Worm (Caenorhabditis elegans) whole organism, late embryonic: ENCODE data around the gene ZC190.10.
"Not testable (repeated sequence)": the region's sequence is repeated elsewhere in the genome, so short reads cannot be mapped to it uniquely, and the experiment has no call there.

Source experiments
- C08G9.2 ChIP-seq: sonication (generic microtip); optimal IDR thresholded peaks from 2 replicates; lab custom pipeline; 2016; ENCODE audit warnings: mild to moderate bottlenecking, missing genetic modification characterization, moderate library complexity, missing compliant biosample characterization
- F13H6.1 ChIP-seq: sonication (generic microtip); optimal IDR thresholded peaks from 2 replicates; lab custom pipeline; 2016; ENCODE audit warnings: missing genetic modification characterization, missing compliant biosample characterization
- K09A11.1 ChIP-seq: sonication (generic microtip); optimal IDR thresholded peaks from 2 replicates; lab custom pipeline; 2017; ENCODE audit warnings: antibody characterized with exemption, mild to moderate bottlenecking, missing genetic modification characterization, missing compliant biosample characterization; ENCODE audit not compliant: insufficient read depth
- T23F11.4 ChIP-seq: fragments of 200-800 bp; sonication (Bioruptor generic); optimal IDR thresholded peaks from 2 replicates; lab custom pipeline; 2018; ENCODE audit warnings: mild to moderate bottlenecking, missing genetic modification characterization, missing compliant biosample characterization
- ceh-14 ChIP-seq: sonication (generic microtip); optimal IDR thresholded peaks from 2 replicates; lab custom pipeline; 2016; ENCODE audit warnings: missing genotype, missing genetic modification characterization, missing compliant biosample characterization
- ceh-19 ChIP-seq: fragments of 200-800 bp; sonication (Bioruptor generic); optimal IDR thresholded peaks from 2 replicates; lab custom pipeline; 2018; ENCODE audit warnings: mild to moderate bottlenecking, missing genetic modification characterization, missing compliant biosample characterization
- ceh-30 ChIP-seq: fragments of 150-350 bp; optimal IDR thresholded peaks from 2 replicates; lab custom pipeline; 2014; ENCODE audit warnings: missing biosample characterization, missing genetic modification characterization
- ceh-31 ChIP-seq: sonication (generic microtip); optimal IDR thresholded peaks from 2 replicates; lab custom pipeline; 2016; ENCODE audit warnings: missing genetic modification characterization, missing compliant biosample characterization
- ceh-34 ChIP-seq: sonication (generic microtip); optimal IDR thresholded peaks from 2 replicates; lab custom pipeline; 2016; ENCODE audit warnings: mild to moderate bottlenecking, missing genetic modification characterization, missing compliant biosample characterization
- ceh-48 ChIP-seq: sonication (generic microtip); optimal IDR thresholded peaks from 2 replicates; lab custom pipeline; 2016; ENCODE audit warnings: missing genetic modification characterization, inconsistent platforms, missing compliant biosample characterization
- che-1 ChIP-seq: sonication (generic microtip); optimal IDR thresholded peaks from 2 replicates; lab custom pipeline; 2016; ENCODE audit warnings: mild to moderate bottlenecking, missing genetic modification characterization, missing compliant biosample characterization
- dve-1 ChIP-seq: sonication (generic microtip); optimal IDR thresholded peaks from 2 replicates; lab custom pipeline; 2017; ENCODE audit warnings: antibody characterized with exemption, mild to moderate bottlenecking, missing genetic modification characterization, missing compliant biosample characterization
- elt-2 ChIP-seq: sonication (generic microtip); optimal IDR thresholded peaks from 2 replicates; lab custom pipeline; 2016; ENCODE audit warnings: missing genetic modification reagents, missing genetic modification characterization, missing compliant biosample characterization
- elt-4 ChIP-seq: sonication (generic microtip); optimal IDR thresholded peaks from 2 replicates; lab custom pipeline; 2016; ENCODE audit warnings: missing genetic modification characterization, missing compliant biosample characterization
- ets-4 ChIP-seq: sonication (generic microtip); optimal IDR thresholded peaks from 2 replicates; lab custom pipeline; 2016; ENCODE audit warnings: missing genetic modification characterization, missing compliant biosample characterization
- eyg-1 ChIP-seq: sonication (generic microtip); optimal IDR thresholded peaks from 2 replicates; lab custom pipeline; 2016; ENCODE audit warnings: missing genotype, missing genetic modification characterization, missing compliant biosample characterization
- fax-1 ChIP-seq: sonication (generic microtip); optimal IDR thresholded peaks from 2 replicates; lab custom pipeline; 2016; ENCODE audit warnings: missing genotype, missing genetic modification characterization, missing compliant biosample characterization
- fkh-6 ChIP-seq: sonication (generic microtip); optimal IDR thresholded peaks from 2 replicates; lab custom pipeline; 2016; ENCODE audit warnings: missing genetic modification characterization, missing compliant biosample characterization
- gmeb-2 ChIP-seq: sonication (generic microtip); optimal IDR thresholded peaks from 2 replicates; lab custom pipeline; 2016; ENCODE audit warnings: missing genetic modification characterization, inconsistent platforms, missing compliant biosample characterization
- hlh-15 ChIP-seq: sonication (generic microtip); optimal IDR thresholded peaks from 2 replicates; lab custom pipeline; 2016; ENCODE audit warnings: missing genetic modification characterization, missing compliant biosample characterization
- hlh-6 ChIP-seq: sonication (generic microtip); optimal IDR thresholded peaks from 2 replicates; lab custom pipeline; 2016; ENCODE audit warnings: missing genotype, missing genetic modification characterization, missing compliant biosample characterization
- lim-6 ChIP-seq: sonication (generic microtip); optimal IDR thresholded peaks from 2 replicates; lab custom pipeline; 2016; ENCODE audit warnings: missing genetic modification characterization, missing compliant biosample characterization
- lin-11 ChIP-seq: fragments of 200-800 bp; sonication (Bioruptor generic); optimal IDR thresholded peaks from 2 replicates; lab custom pipeline; 2018; ENCODE audit warnings: mild to moderate bottlenecking, missing genetic modification characterization, missing compliant biosample characterization
- madf-2 ChIP-seq: sonication (generic microtip); optimal IDR thresholded peaks from 2 replicates; lab custom pipeline; 2017; ENCODE audit warnings: missing genetic modification characterization, missing compliant biosample characterization
- mec-3 ChIP-seq: sonication (generic microtip); optimal IDR thresholded peaks from 2 replicates; lab custom pipeline; 2016; ENCODE audit warnings: borderline replicate concordance, missing genetic modification characterization, missing compliant biosample characterization
- nfya-1 ChIP-seq: sonication (generic microtip); optimal IDR thresholded peaks from 2 replicates; lab custom pipeline; 2017; ENCODE audit warnings: missing genetic modification characterization, mild to moderate bottlenecking, missing compliant biosample characterization, antibody characterized with exemption, moderate library complexity
- nhr-11 ChIP-seq: fragments of 150-350 bp; optimal IDR thresholded peaks from 2 replicates; lab custom pipeline; 2014; ENCODE audit warnings: missing biosample characterization, missing genetic modification characterization
- pha-2 ChIP-seq: sonication (generic microtip); optimal IDR thresholded peaks from 2 replicates; lab custom pipeline; 2017; ENCODE audit warnings: mild to moderate bottlenecking, missing genetic modification characterization, missing compliant biosample characterization
- pha-4 ChIP-seq: fragments of 150-350 bp; optimal IDR thresholded peaks from 2 replicates; lab custom pipeline; 2018; ENCODE audit warnings: missing biosample characterization, missing genetic modification reagents, missing genetic modification characterization
- pqm-1 ChIP-seq: sonication (generic microtip); optimal IDR thresholded peaks from 2 replicates; lab custom pipeline; 2016; ENCODE audit warnings: missing genetic modification characterization, missing compliant biosample characterization
- pros-1 ChIP-seq: fragments of 150-350 bp; optimal IDR thresholded peaks from 2 replicates; lab custom pipeline; 2014; ENCODE audit warnings: missing biosample characterization, missing genetic modification reagents, missing genetic modification characterization
- ref-2 ChIP-seq: sonication (generic microtip); optimal IDR thresholded peaks from 2 replicates; lab custom pipeline; 2016; ENCODE audit warnings: missing genetic modification characterization, missing compliant biosample characterization
- rnt-1 ChIP-seq: sonication (generic microtip); optimal IDR thresholded peaks from 2 replicates; lab custom pipeline; 2016; ENCODE audit warnings: missing genetic modification characterization, missing compliant biosample characterization
- sdc-2 ChIP-seq: sonication (generic microtip); optimal IDR thresholded peaks from 2 replicates; lab custom pipeline; 2016; ENCODE audit warnings: missing genotype, missing genetic modification characterization, missing compliant biosample characterization
- sox-4 ChIP-seq: sonication (generic microtip); optimal IDR thresholded peaks from 2 replicates; lab custom pipeline; 2017; ENCODE audit warnings: mild to moderate bottlenecking, missing genetic modification characterization, inconsistent platforms, missing compliant biosample characterization
- syd-9 ChIP-seq: sonication (generic microtip); optimal IDR thresholded peaks from 2 replicates; lab custom pipeline; 2016; ENCODE audit warnings: mild to moderate bottlenecking, missing genetic modification characterization, moderate library complexity, missing compliant biosample characterization
- tbx-2 ChIP-seq: sonication (generic microtip); optimal IDR thresholded peaks from 2 replicates; lab custom pipeline; 2016; ENCODE audit warnings: missing genetic modification characterization, missing compliant biosample characterization
- tbx-7 ChIP-seq: sonication (generic microtip); optimal IDR thresholded peaks from 2 replicates; lab custom pipeline; 2016; ENCODE audit warnings: missing genotype, missing genetic modification characterization, missing compliant biosample characterization
- unc-3 ChIP-seq, 2 experiments: fragments of 200-800 bp in 1 of 2; sonication (Bioruptor generic) in 1 of 2; sonication (generic microtip) in 1 of 2; conservative IDR thresholded peaks in 1 of 2; optimal IDR thresholded peaks in 1 of 2; 2 replicates each; pipeline versions ENCODE4 v1.3.6 to Lab custom; 2016 to 2022; ENCODE audit warnings: missing compliant biosample characterization in 2 of 2, missing genetic modification characterization in 2 of 2, missing genetic modification reagents in 1 of 2
- unc-55 ChIP-seq: sonication (generic microtip); optimal IDR thresholded peaks from 2 replicates; lab custom pipeline; 2017; ENCODE audit warnings: missing biosample characterization, missing genetic modification reagents, missing genetic modification characterization
- unc-86 ChIP-seq: sonication (generic microtip); optimal IDR thresholded peaks from 2 replicates; lab custom pipeline; 2016; ENCODE audit warnings: missing genetic modification characterization, missing compliant biosample characterization
- zip-5 ChIP-seq: sonication (generic microtip); optimal IDR thresholded peaks from 2 replicates; lab custom pipeline; 2016; ENCODE audit warnings: missing genetic modification characterization, missing compliant biosample characterization

Gene ZC190.10

ce11 chrV:8696218-8696617 lies at the start of gene ZC190.10:
Gene ZC190.10 (minus strand): TSS chrV:8696318.
- not testable (repeated sequence) for TF ChIP-seq mec-3, elt-4, K09A11.1 (tag; lab: Kevin White, UChicago)

- no peak for TF ChIP-seq sdc-2 (tag; lab: Kevin White, UChicago)
- TF ChIP-seq ceh-48 (tag; lab: Kevin White, UChicago), result no peak
- TF ChIP-seq unc-3 (GFP tag; conservative IDR thresholded peaks at IDR 0.05; lab: Robert Waterston, UW), result no peak
- no peak for TF ChIP-seq unc-3 (tag; optimal IDR thresholded peaks at IDR 0.05; lab: Kevin White, UChicago)
- TF ChIP-seq syd-9 (tag; lab: Kevin White, UChicago), result no peak
- no peak for TF ChIP-seq lin-11 (tag; lab: Kevin White, UChicago)
- no peak for TF ChIP-seq pha-2 (tag; lab: Kevin White, UChicago)
- TF ChIP-seq tbx-7 (tag; lab: Kevin White, UChicago), result no peak
- TF ChIP-seq ceh-19, result no peak
- no peak for TF ChIP-seq zip-5 (tag; lab: Kevin White, UChicago)
- no peak for TF ChIP-seq rnt-1
- no peak for TF ChIP-seq ceh-34 (tag; lab: Kevin White, UChicago)
- TF ChIP-seq madf-2 (tag; lab: Kevin White, UChicago), result no peak
- no peak for TF ChIP-seq sox-4 (tag; lab: Kevin White, UChicago)
- no peak for TF ChIP-seq T23F11.4 (GFP tag; lab: Kevin White, UChicago)
These were observed 49.7 kb upstream of the ZC190.10 start, which contains the start of gene B0507.6 for ce11 chrV:8745858-8746257. Gene B0507.6 (plus strand): TSS chrV:8746158.

DNA sequence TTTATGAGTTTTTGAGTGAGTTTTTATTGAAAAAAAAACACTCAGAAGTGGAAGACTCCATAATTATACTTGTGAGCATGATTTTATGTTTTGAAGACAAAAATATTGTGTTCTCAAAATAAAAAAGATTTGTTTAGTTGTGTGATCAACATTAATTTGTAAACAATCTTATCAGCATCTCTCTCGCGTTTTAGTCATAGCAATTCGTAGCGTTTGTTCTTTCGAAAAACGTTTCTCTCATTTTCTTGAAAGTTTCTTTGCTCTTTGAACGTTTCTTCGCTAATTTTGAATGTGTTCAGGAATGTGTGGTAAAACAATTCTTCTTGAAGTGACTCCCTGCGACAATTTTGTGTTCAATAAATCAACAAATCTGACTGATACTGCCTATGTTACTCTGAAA lies 43.0 kb upstream of the ZC190.10 start, which contains the start of gene ZC196.2:
Gene ZC196.2 (plus strand): TSS at position 301 of the 400 bp plus-strand sequence.
- TF ChIP-seq C08G9.2 (no peak), sox-4 (tag; lab: Kevin White, UChicago) (no peak), eyg-1 (no peak), tbx-2 (tag; lab: Kevin White, UChicago) (no peak), ceh-31 (tag; lab: Kevin White, UChicago) (no peak), pqm-1 (tag; lab: Kevin White, UChicago) (no peak), fkh-6 (tag; lab: Kevin White, UChicago) (no peak), unc-55 (GFP tag; lab: Kevin White, UChicago) (no peak), nhr-11 (tag; lab: Kevin White, UChicago) (no peak), fax-1 (tag; lab: Kevin White, UChicago) (no peak), ceh-14 (tag; lab: Kevin White, UChicago) (no peak), gmeb-2 (tag; lab: Kevin White, UChicago) (no peak), unc-86 (no peak), che-1 (tag; lab: Kevin White, UChicago) (no peak), ceh-30 (tag; lab: Kevin White, UChicago) (no peak), sdc-2 (tag; lab: Kevin White, UChicago) (no peak), F13H6.1 (tag; lab: Kevin White, UChicago) (no peak)

DNA sequence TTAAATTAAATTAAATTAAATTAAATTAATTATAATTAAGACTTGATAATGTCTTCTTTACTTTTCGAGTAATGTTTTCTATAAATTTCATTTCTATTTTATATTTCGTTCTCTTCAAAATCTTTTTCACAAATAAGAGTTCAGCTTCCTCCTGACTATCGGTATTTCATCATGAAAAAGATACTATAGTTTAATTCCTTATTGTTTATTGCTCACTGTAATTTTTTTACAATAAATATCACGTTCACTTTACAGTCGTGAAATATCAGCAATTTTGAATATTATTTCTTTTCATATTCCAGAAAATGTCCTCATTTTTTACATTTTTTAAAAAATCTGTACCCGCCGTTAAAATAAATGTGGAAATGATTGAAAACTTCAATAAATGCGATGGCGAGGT lies 40.3 kb upstream of the ZC190.10 start, which contains the start of gene ZC196.3:
Gene ZC196.3 (plus strand): TSS at position 301 of the 400 bp plus-strand sequence.
- TF ChIP-seq hlh-6 (tag; lab: Kevin White, UChicago), result no peak
- no peak for TF ChIP-seq pros-1 (tag; lab: Kevin White, UChicago)
- TF ChIP-seq nfya-1, result no peak
- TF ChIP-seq elt-4 (tag; lab: Kevin White, UChicago), result no peak
- no peak for TF ChIP-seq ref-2 (tag; lab: Kevin White, UChicago)
- TF ChIP-seq hlh-15 (tag; lab: Kevin White, UChicago), result no peak
- no peak for TF ChIP-seq dve-1 (tag; lab: Kevin White, UChicago)
- TF ChIP-seq pha-2 (tag; lab: Kevin White, UChicago), result no peak
- TF ChIP-seq pha-4, result no peak
- no peak for TF ChIP-seq ets-4 (tag; lab: Kevin White, UChicago)
- no peak for TF ChIP-seq lin-11 (tag; lab: Kevin White, UChicago)
- TF ChIP-seq lim-6 (tag; lab: Kevin White, UChicago), result no peak
- no peak for TF ChIP-seq gmeb-2 (tag; lab: Kevin White, UChicago)
- no peak for TF ChIP-seq elt-2 (tag; lab: Kevin White, UChicago)
